Worm (Caenorhabditis elegans): ENCODE data around the gene C05E11.2.

The C05E11.2 gene

DNA sequence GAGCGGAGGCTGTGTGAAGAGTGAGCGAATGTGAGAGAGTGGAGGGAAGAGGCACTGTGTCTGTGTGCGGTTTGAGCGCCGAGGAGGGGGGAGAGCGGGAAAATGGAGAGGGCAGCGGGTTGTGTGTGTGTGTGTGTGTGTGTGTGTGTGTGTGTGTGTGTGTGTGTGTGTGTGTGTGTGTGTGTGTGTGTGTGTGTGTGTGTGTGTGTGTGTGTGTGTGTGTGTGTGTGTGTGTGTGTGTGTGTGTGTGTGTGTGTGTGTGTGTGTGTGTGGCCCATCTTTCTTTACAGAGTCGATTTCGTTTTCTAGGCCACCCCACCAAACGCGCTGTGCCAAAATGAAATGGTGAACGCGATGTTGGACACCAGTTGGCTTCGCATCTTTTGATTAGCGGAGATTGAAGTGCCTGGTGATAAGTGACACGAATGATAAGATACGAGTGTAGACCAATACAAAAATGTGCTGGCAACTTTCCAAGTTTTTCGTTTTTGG lies 19.7 kb downstream of the C05E11.2 start (continued):
- TF ChIP-seq lin-35 (GFP tag; optimal IDR thresholded peaks at IDR 0.05) (peak; percentile 9 to 55), unc-86 (tag; optimal IDR thresholded peaks at IDR 0.05) (peak; percentile 79), egl-13 (tag; optimal IDR thresholded peaks at IDR 0.05) (peak; percentile 6), nhr-47 (tag; optimal IDR thresholded peaks at IDR 0.05) (peak; percentile 85), fkh-8 (tag; optimal IDR thresholded peaks at IDR 0.05) (peak; percentile 92), grh-1 (GFP tag; IDR thresholded peaks at IDR 0.05) (peak; percentile 88), tbx-2 (tag; optimal IDR thresholded peaks at IDR 0.05) (peak; percentile 26), lin-14 (GFP tag; optimal IDR thresholded peaks at IDR 0.05) (peak; percentile 98), sup-37 (GFP tag; optimal IDR thresholded peaks at IDR 0.05) (peak; percentile 92), mdl-1 (tag; optimal IDR thresholded peaks at IDR 0.05) (peak in 1 of 2 experiments; percentile 22), dsc-1 (tag; optimal IDR thresholded peaks at IDR 0.05) (peak; percentile 45), pax-3 (tag; optimal IDR thresholded peaks at IDR 0.05) (peak; percentile 93), lsy-2 (tag; optimal IDR thresholded peaks at IDR 0.05) (peak in 1 of 2 experiments; percentile 65), dpl-1 (GFP tag; optimal IDR thresholded peaks at IDR 0.05) (peak in 1 of 3 experiments; percentile 16), isw-1 (GFP tag; IDR thresholded peaks at IDR 0.05) (peak; percentile 47), vab-15 (tag; optimal IDR thresholded peaks at IDR 0.05) (peak; percentile 14), snu-23 (GFP tag; optimal IDR thresholded peaks at IDR 0.05) (peak; percentile 58), elt-2 (tag; optimal IDR thresholded peaks at IDR 0.05) (peak; percentile 95), blmp-1 (tag; optimal IDR thresholded peaks at IDR 0.05) (peak; percentile 34), ceh-82 (tag; optimal IDR thresholded peaks at IDR 0.05) (peak in 2 of 3 experiments; percentile 1 to 64), zip-4 (GFP tag; optimal IDR thresholded peaks at IDR 0.05) (peak; percentile 82), ceh-63 (GFP tag; optimal IDR thresholded peaks at IDR 0.05) (peak; percentile 80), mab-9 (GFP tag; IDR thresholded peaks at IDR 0.05) (peak; percentile 93), nhr-90 (tag; optimal IDR thresholded peaks at IDR 0.05; ENCODE audit: poor library complexity) (peak; percentile 81)

DNA sequence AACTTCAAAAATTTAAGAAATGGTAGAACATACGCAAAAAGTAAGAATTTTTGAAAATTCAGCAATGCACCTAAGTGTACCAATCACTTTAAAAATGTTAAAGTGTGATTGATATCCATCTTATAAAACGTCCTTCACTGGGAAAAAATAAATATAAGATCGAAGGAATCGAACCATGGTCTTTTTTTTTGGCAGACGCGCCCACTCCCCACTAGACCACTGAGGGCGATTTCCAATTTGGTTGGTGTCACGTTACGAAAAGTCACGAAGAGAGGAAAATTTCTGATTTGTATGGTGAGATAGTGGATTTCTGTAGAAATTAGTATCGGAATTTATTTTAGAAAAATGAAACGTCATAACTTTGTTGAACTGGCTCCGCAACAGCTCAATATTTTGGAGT lies 20.6 kb downstream of the C05E11.2 start:
- TF ChIP-seq ceh-82 (tag; optimal IDR thresholded peaks at IDR 0.05) (no peak), nhr-19 (GFP tag; conservative IDR thresholded peaks at IDR 0.05) (no peak), nhr-12 (tag; optimal IDR thresholded peaks at IDR 0.05) (no peak), aha-1 (tag; optimal IDR thresholded peaks at IDR 0.05) (no peak), zip-4 (GFP tag; optimal IDR thresholded peaks at IDR 0.05) (no peak), nhr-90 (tag; optimal IDR thresholded peaks at IDR 0.05; ENCODE audit: poor library complexity) (no peak), grh-1 (GFP tag; IDR thresholded peaks at IDR 0.05) (no peak)

DNA sequence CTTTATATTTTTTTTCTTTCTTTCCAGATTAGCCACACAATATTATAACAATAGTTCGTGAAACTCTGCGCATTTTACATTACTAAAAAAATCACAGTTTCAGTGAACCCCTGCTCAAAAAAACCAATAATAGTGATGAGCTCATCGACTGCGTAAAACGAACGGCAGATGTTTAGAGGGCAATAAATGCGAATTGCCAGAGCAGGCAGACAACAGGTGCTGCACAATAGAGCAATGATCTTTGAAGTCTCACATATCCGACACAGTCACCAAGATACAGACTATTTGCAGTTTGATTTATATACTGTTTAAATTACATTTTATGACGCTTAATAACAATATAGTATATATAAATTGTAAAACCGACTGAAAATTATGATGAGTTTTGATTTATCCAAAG lies 22.9 kb downstream of the C05E11.2 start:
- no peak for TF ChIP-seq pax-3 (tag; optimal IDR thresholded peaks at IDR 0.05)
- no peak for TF ChIP-seq fkh-10 (GFP tag; optimal IDR thresholded peaks at IDR 0.05)
- TF ChIP-seq ceh-88 (GFP tag; IDR thresholded peaks at IDR 0.05), result no peak
- no peak for TF ChIP-seq hlh-4 (tag; optimal IDR thresholded peaks at IDR 0.05)

- TF ChIP-seq elt-3 (tag; optimal IDR thresholded peaks at IDR 0.05), result no peak
- no peak for TF ChIP-seq ztf-11 (tag; optimal IDR thresholded peaks at IDR 0.05)
- TF ChIP-seq efl-1 (optimal IDR thresholded peaks at IDR 0.05), result no peak
- no peak for TF ChIP-seq efl-1 (GFP tag; optimal IDR thresholded peaks at IDR 0.05 in 1 of 2)
- TF ChIP-seq C04F5.9 (tag; optimal IDR thresholded peaks at IDR 0.05), result no peak
- no peak for TF ChIP-seq zip-4 (GFP tag; optimal IDR thresholded peaks at IDR 0.05)
- TF ChIP-seq lsy-2 (tag; optimal IDR thresholded peaks at IDR 0.05), result no peak
- TF ChIP-seq nhr-19 (GFP tag; conservative IDR thresholded peaks at IDR 0.05), result no peak
- no peak for TF ChIP-seq nhr-84 (tag; optimal IDR thresholded peaks at IDR 0.05)
- no peak for TF ChIP-seq ceh-8 (GFP tag; optimal IDR thresholded peaks at IDR 0.05)
- no peak for TF ChIP-seq nhr-85 (tag)
Measured at ce11 chrX:4615034-4615433, 28.3 kb downstream of the C05E11.2 start.

All from whole organism, L1 larva.